Worm (Caenorhabditis elegans): ENCODE measurements around the gene asp-13.

ce11 chrV:8621213-8621612, 21.8 kb downstream of the asp-13 start, which contains the start of gene idpc-2:
- TF ChIP-seq dao-5 (tag; optimal IDR thresholded peaks at IDR 0.05) (no peak), him-1 (tag; optimal IDR thresholded peaks at IDR 0.05) (no peak), W03F9.2 (tag; optimal IDR thresholded peaks at IDR 0.05) (no peak)
